Worm (Caenorhabditis elegans) whole organism, late embryonic: ENCODE measurements around the gene sre-32.

Experiments used
- C08G9.2 ChIP-seq: sonication (generic microtip); optimal IDR thresholded peaks from 2 replicates; lab custom pipeline; 2016; ENCODE audit warnings: mild to moderate bottlenecking, missing genetic modification characterization, moderate library complexity, missing compliant biosample characterization
- C38D4.7 ChIP-seq: fragments of 200-800 bp; sonication (Bioruptor generic); optimal IDR thresholded peaks from 2 replicates; lab custom pipeline; 2018; ENCODE audit warnings: mild to moderate bottlenecking, missing genetic modification characterization, moderate library complexity, missing compliant biosample characterization
- F13H6.1 ChIP-seq: sonication (generic microtip); optimal IDR thresholded peaks from 2 replicates; lab custom pipeline; 2016; ENCODE audit warnings: missing genetic modification characterization, missing compliant biosample characterization
- T23F11.4 ChIP-seq: fragments of 200-800 bp; sonication (Bioruptor generic); optimal IDR thresholded peaks from 2 replicates; lab custom pipeline; 2018; ENCODE audit warnings: mild to moderate bottlenecking, missing genetic modification characterization, missing compliant biosample characterization
- ahr-1 ChIP-seq: sonication (generic microtip); optimal IDR thresholded peaks from 2 replicates; lab custom pipeline; 2016; ENCODE audit warnings: missing genetic modification characterization, missing compliant biosample characterization
- ama-1 ChIP-seq: fragments of 150-350 bp; optimal IDR thresholded peaks from 2 replicates; lab custom pipeline; 2014
- ceh-19 ChIP-seq: fragments of 200-800 bp; sonication (Bioruptor generic); optimal IDR thresholded peaks from 2 replicates; lab custom pipeline; 2018; ENCODE audit warnings: mild to moderate bottlenecking, missing genetic modification characterization, missing compliant biosample characterization
- ceh-22 ChIP-seq: sonication (generic microtip); optimal IDR thresholded peaks from 2 replicates; lab custom pipeline; 2017; ENCODE audit warnings: missing biosample characterization, missing genetic modification characterization
- ceh-24 ChIP-seq: sonication (generic microtip); optimal IDR thresholded peaks from 2 replicates; lab custom pipeline; 2016; ENCODE audit warnings: mild to moderate bottlenecking, missing genetic modification characterization, missing compliant biosample characterization
- ceh-30 ChIP-seq: fragments of 150-350 bp; optimal IDR thresholded peaks from 2 replicates; lab custom pipeline; 2014; ENCODE audit warnings: missing biosample characterization, missing genetic modification characterization
- ceh-45 ChIP-seq: fragments of 200-800 bp; sonication (Bioruptor generic); IDR thresholded peaks from 2 replicates; pipeline ENCODE4 v1.3.6; 2022; ENCODE audit warnings: missing genetic modification reagents, missing genetic modification characterization, missing compliant biosample characterization
- dve-1 ChIP-seq: sonication (generic microtip); optimal IDR thresholded peaks from 2 replicates; lab custom pipeline; 2017; ENCODE audit warnings: antibody characterized with exemption, mild to moderate bottlenecking, missing genetic modification characterization, missing compliant biosample characterization
- elt-2 ChIP-seq: sonication (generic microtip); optimal IDR thresholded peaks from 2 replicates; lab custom pipeline; 2016; ENCODE audit warnings: missing genetic modification reagents, missing genetic modification characterization, missing compliant biosample characterization
- ets-4 ChIP-seq: sonication (generic microtip); optimal IDR thresholded peaks from 2 replicates; lab custom pipeline; 2016; ENCODE audit warnings: missing genetic modification characterization, missing compliant biosample characterization
- fax-1 ChIP-seq: sonication (generic microtip); optimal IDR thresholded peaks from 2 replicates; lab custom pipeline; 2016; ENCODE audit warnings: missing genotype, missing genetic modification characterization, missing compliant biosample characterization
- gmeb-2 ChIP-seq: sonication (generic microtip); optimal IDR thresholded peaks from 2 replicates; lab custom pipeline; 2016; ENCODE audit warnings: missing genetic modification characterization, inconsistent platforms, missing compliant biosample characterization
- hlh-15 ChIP-seq: sonication (generic microtip); optimal IDR thresholded peaks from 2 replicates; lab custom pipeline; 2016; ENCODE audit warnings: missing genetic modification characterization, missing compliant biosample characterization
- hlh-30 ChIP-seq: sonication (generic microtip); optimal IDR thresholded peaks from 2 replicates; lab custom pipeline; 2017; ENCODE audit warnings: antibody characterized with exemption, missing genetic modification characterization, missing compliant biosample characterization; ENCODE audit not compliant: insufficient read depth
- madf-2 ChIP-seq: sonication (generic microtip); optimal IDR thresholded peaks from 2 replicates; lab custom pipeline; 2017; ENCODE audit warnings: missing genetic modification characterization, missing compliant biosample characterization
- nhr-11 ChIP-seq: fragments of 150-350 bp; optimal IDR thresholded peaks from 2 replicates; lab custom pipeline; 2014; ENCODE audit warnings: missing biosample characterization, missing genetic modification characterization
- npax-4 ChIP-seq: sonication (generic microtip); optimal IDR thresholded peaks from 2 replicates; lab custom pipeline; 2016; ENCODE audit warnings: missing genetic modification characterization, missing compliant biosample characterization
- pag-3 ChIP-seq: sonication (generic microtip); optimal IDR thresholded peaks from 2 replicates; lab custom pipeline; 2016; ENCODE audit warnings: missing compliant biosample characterization, missing genetic modification characterization, borderline replicate concordance
- pat-9 ChIP-seq: fragments of 200-800 bp; sonication (Bioruptor generic); optimal IDR thresholded peaks from 2 replicates; lab custom pipeline; 2018; ENCODE audit warnings: mild to moderate bottlenecking, missing genetic modification characterization, moderate library complexity, missing compliant biosample characterization
- pax-1 ChIP-seq: fragments of 150-350 bp; optimal IDR thresholded peaks from 2 replicates; lab custom pipeline; 2014; ENCODE audit warnings: missing biosample characterization, missing genetic modification characterization
- pha-2 ChIP-seq: sonication (generic microtip); optimal IDR thresholded peaks from 2 replicates; lab custom pipeline; 2017; ENCODE audit warnings: mild to moderate bottlenecking, missing genetic modification characterization, missing compliant biosample characterization
- pqm-1 ChIP-seq: sonication (generic microtip); optimal IDR thresholded peaks from 2 replicates; lab custom pipeline; 2016; ENCODE audit warnings: missing genetic modification characterization, missing compliant biosample characterization
- rnt-1 ChIP-seq: sonication (generic microtip); optimal IDR thresholded peaks from 2 replicates; lab custom pipeline; 2016; ENCODE audit warnings: missing genetic modification characterization, missing compliant biosample characterization
- sox-2 ChIP-seq: fragments of 200-800 bp; sonication (Bioruptor generic); IDR thresholded peaks from 2 replicates; pipeline ENCODE4 v1.3.6; 2022; ENCODE audit warnings: missing genetic modification reagents, missing genetic modification characterization, missing compliant biosample characterization
- tbx-2 ChIP-seq: sonication (generic microtip); optimal IDR thresholded peaks from 2 replicates; lab custom pipeline; 2016; ENCODE audit warnings: missing genetic modification characterization, missing compliant biosample characterization
- unc-86 ChIP-seq: sonication (generic microtip); optimal IDR thresholded peaks from 2 replicates; lab custom pipeline; 2016; ENCODE audit warnings: missing genetic modification characterization, missing compliant biosample characterization
- zip-5 ChIP-seq: sonication (generic microtip); optimal IDR thresholded peaks from 2 replicates; lab custom pipeline; 2016; ENCODE audit warnings: missing genetic modification characterization, missing compliant biosample characterization
- ztf-16 ChIP-seq: sonication (generic microtip); optimal IDR thresholded peaks from 2 replicates; lab custom pipeline; 2017; ENCODE audit warnings: missing genetic modification characterization, missing compliant biosample characterization

The sre-32 gene

ce11 chrII:12481645-12482044, 25.1 kb upstream of the sre-32 start:
- TF ChIP-seq tbx-2 (tag; lab: Kevin White, UChicago) (no peak), hlh-15 (tag; lab: Kevin White, UChicago) (no peak), hlh-30 (tag; lab: Kevin White, UChicago) (no peak), nhr-11 (no peak), T23F11.4 (GFP tag; lab: Kevin White, UChicago) (no peak), ceh-22 (tag; lab: Kevin White, UChicago) (no peak), ceh-24 (tag; lab: Kevin White, UChicago) (no peak)

- no peak for TF ChIP-seq C38D4.7 (GFP tag; lab: Kevin White, UChicago)
- TF ChIP-seq npax-4 = no peak
- TF ChIP-seq unc-86 = no peak
- TF ChIP-seq ceh-19 (GFP tag; lab: Kevin White, UChicago) = no peak
- TF ChIP-seq pax-1 (tag; lab: Kevin White, UChicago) = no peak
- TF ChIP-seq elt-2 (tag; lab: Kevin White, UChicago) = no peak
- no peak for TF ChIP-seq C08G9.2 (tag; lab: Kevin White, UChicago)
- TF ChIP-seq zip-5 = no peak
- TF ChIP-seq pha-2 (tag; lab: Kevin White, UChicago) = no peak
- TF ChIP-seq hlh-30 (tag; lab: Kevin White, UChicago) = no peak
- TF ChIP-seq hlh-15 (tag; lab: Kevin White, UChicago) = no peak
These were observed 24.3 kb upstream of the sre-32 start, which contains the start of gene arrd-9 for ce11 chrII:12480811-12481210. arrd-9 (minus strand) TSS chrII:12480911.

- TF ChIP-seq ceh-24 (tag; lab: Kevin White, UChicago) (no peak), ceh-45 (GFP tag; lab: Robert Waterston, UW) (no peak), fax-1 (no peak), hlh-15 (tag; lab: Kevin White, UChicago) (no peak), pqm-1 (tag; lab: Kevin White, UChicago) (no peak), nhr-11 (no peak), ceh-19 (GFP tag; lab: Kevin White, UChicago) (no peak), pax-1 (tag; lab: Kevin White, UChicago) (no peak)
These were observed 16.9 kb upstream of the sre-32 start, which contains the start of gene srg-17 for ce11 chrII:12473406-12473805. srg-17 (plus strand) TSS chrII:12473706.

ce11 chrII:12471138-12471855, 14.8 kb upstream of the sre-32 start, which contains the start of the genes F15A4.5 and phat-8:
F15A4.5 (minus strand) TSS chrII:12471238.
phat-8 (plus strand) TSS chrII:12471805.
- TF ChIP-seq rnt-1 (tag; lab: Kevin White, UChicago) (no peak), ama-1 (lab: Kevin White, UChicago) (no peak), gmeb-2 (no peak), F13H6.1 (tag; lab: Kevin White, UChicago) (no peak), ceh-22 (tag; lab: Kevin White, UChicago) (no peak), ceh-45 (GFP tag; lab: Robert Waterston, UW) (no peak), ceh-30 (tag; lab: Kevin White, UChicago) (no peak), ztf-16 (tag; lab: Kevin White, UChicago) (no peak), ets-4 (no peak), pag-3 (tag; lab: Kevin White, UChicago) (no peak), T23F11.4 (GFP tag; lab: Kevin White, UChicago) (no peak), tbx-2 (tag; lab: Kevin White, UChicago) (no peak), sox-2 (GFP tag; lab: Robert Waterston, UW) (no peak), hlh-30 (tag; lab: Kevin White, UChicago) (no peak), pat-9 (no peak), pqm-1 (tag; lab: Kevin White, UChicago) (no peak), madf-2 (tag; lab: Kevin White, UChicago) (no peak), dve-1 (tag; lab: Kevin White, UChicago) (no peak)
- TF ChIP-seq, all 69 proteins: peak for 0

- no peak for TF ChIP-seq ahr-1 (tag; lab: Kevin White, UChicago)
- TF ChIP-seq dve-1 (tag; lab: Kevin White, UChicago) = peak; percentile 55
These were observed 10.5 kb upstream of the sre-32 start, which contains the start of gene srg-16 for ce11 chrII:12467047-12467446. srg-16 (plus strand) TSS chrII:12467133.
